Worm (Caenorhabditis elegans) whole organism, L1 larva: ENCODE measurements around the gene F36H9.2.
A peak's percentile ranks its signal among the peaks of the same experiment; 100 is the strongest.

Experiments
- C34B4.2 ChIP-seq: sonication (generic microtip); optimal IDR thresholded peaks from 2 replicates; lab custom pipeline; 2017; ENCODE audit warnings: mild to moderate bottlenecking, missing genetic modification characterization, missing compliant biosample characterization
- F16B12.6 ChIP-seq: fragments of 150-350 bp; optimal IDR thresholded peaks from 2 replicates; lab custom pipeline; 2014; ENCODE audit warnings: missing biosample characterization, missing genetic modification characterization
- alr-1 ChIP-seq: fragments of 200-800 bp; sonication (Bioruptor generic); optimal IDR thresholded peaks from 2 replicates; lab custom pipeline; 2018; ENCODE audit warnings: borderline replicate concordance, mild to moderate bottlenecking, missing genetic modification characterization, missing compliant biosample characterization
- blmp-1 ChIP-seq: fragments of 150-350 bp; optimal IDR thresholded peaks from 2 replicates; lab custom pipeline; 2014; ENCODE audit warnings: missing biosample characterization, missing genetic modification characterization
- ceh-82 ChIP-seq, 3 experiments: fragments of 150-350 bp in 1 of 3; sonication (generic microtip) in 2 of 3; optimal IDR thresholded peaks; 2 replicates each; lab custom pipeline; 2014 to 2017; ENCODE audit warnings: missing biosample characterization in 3 of 3, missing genetic modification characterization in 3 of 3
- dpl-1 ChIP-seq, 3 experiments: fragments of 150-350 bp in 2 of 3; sonication (generic microtip) in 1 of 3; optimal IDR thresholded peaks; 2 replicates each; lab custom pipeline; 2014 to 2017; ENCODE audit warnings: missing biosample characterization in 3 of 3, missing genetic modification characterization in 3 of 3, missing genetic modification reagents in 3 of 3
- dsc-1 ChIP-seq: sonication (generic microtip); optimal IDR thresholded peaks from 2 replicates; lab custom pipeline; 2016; ENCODE audit warnings: mild to moderate bottlenecking, missing genetic modification characterization, missing compliant biosample characterization
- efl-1 ChIP-seq, 4 experiments: fragments of 150-350 bp; optimal IDR thresholded peaks in 3 of 4; peaks in 1 of 4; 1 replicate in 1 of 4; 2 replicates in 3 of 4; lab custom pipeline; 2014; ENCODE audit warnings: missing biosample characterization in 2 of 4, missing genetic modification characterization in 2 of 4, missing genetic modification reagents in 2 of 4
- efl-3 ChIP-seq: fragments of 200-800 bp; sonication (Bioruptor generic); optimal IDR thresholded peaks from 2 replicates; lab custom pipeline; 2018; ENCODE audit warnings: mild to moderate bottlenecking, missing genetic modification characterization, missing compliant biosample characterization
- egl-27 ChIP-seq, 2 experiments: fragments of 150-350 bp in 1 of 2; sonication (generic microtip); optimal IDR thresholded peaks; 3 replicates each; lab custom pipeline; 2017 to 2018; ENCODE audit warnings: missing biosample characterization in 2 of 2, missing genetic modification characterization in 2 of 2, missing genetic modification reagents in 2 of 2
- fkh-4 ChIP-seq: sonication (generic microtip); optimal IDR thresholded peaks from 2 replicates; lab custom pipeline; 2016; ENCODE audit warnings: missing compliant biosample characterization, missing genetic modification characterization, borderline replicate concordance
- fkh-8 ChIP-seq: sonication (generic microtip); optimal IDR thresholded peaks from 2 replicates; lab custom pipeline; 2016; ENCODE audit warnings: mild to moderate bottlenecking, missing genetic modification characterization, missing compliant biosample characterization
- hpl-2 ChIP-seq: fragments of 150-350 bp; optimal IDR thresholded peaks from 2 replicates; lab custom pipeline; 2014; ENCODE audit warnings: missing biosample characterization, missing genetic modification reagents, missing genetic modification characterization
- irx-1 ChIP-seq: sonication (generic microtip); optimal IDR thresholded peaks from 2 replicates; lab custom pipeline; 2016; ENCODE audit warnings: missing genetic modification characterization, missing compliant biosample characterization
- isw-1 ChIP-seq: fragments of 200-800 bp; sonication (Bioruptor generic); IDR thresholded peaks from 2 replicates; pipeline ENCODE4 v1.3.6; 2022; ENCODE audit warnings: missing genetic modification characterization, missing compliant biosample characterization
- lin-13 ChIP-seq: fragments of 150-350 bp; optimal IDR thresholded peaks from 2 replicates; lab custom pipeline; 2014; ENCODE audit warnings: missing biosample characterization, missing genetic modification reagents, missing genetic modification characterization
- lin-14 ChIP-seq: fragments of 200-800 bp; sonication (Bioruptor generic); optimal IDR thresholded peaks from 2 replicates; lab custom pipeline; 2018; ENCODE audit warnings: mild to moderate bottlenecking, missing genetic modification characterization, moderate library complexity, missing compliant biosample characterization
- lin-35 ChIP-seq, 2 experiments: fragments of 150-350 bp; optimal IDR thresholded peaks; 2 replicates each; lab custom pipeline; 2014; ENCODE audit warnings: missing biosample characterization in 2 of 2, missing genetic modification characterization in 2 of 2, missing genetic modification reagents in 2 of 2
- lin-39 ChIP-seq: fragments of 150-350 bp; optimal IDR thresholded peaks from 2 replicates; lab custom pipeline; 2014; ENCODE audit warnings: missing biosample characterization, missing genetic modification reagents, missing genetic modification characterization
- lsy-2 ChIP-seq, 2 experiments: fragments of 150-350 bp; optimal IDR thresholded peaks; 2 replicates each; lab custom pipeline; 2014; ENCODE audit warnings: missing biosample characterization in 2 of 2, missing genetic modification characterization in 2 of 2
- mab-9 ChIP-seq: fragments of 200-800 bp; sonication (Bioruptor generic); IDR thresholded peaks from 2 replicates; pipeline ENCODE4 v1.3.6; 2022; ENCODE audit warnings: missing genetic modification reagents, missing genetic modification characterization, missing compliant biosample characterization
- mep-1 ChIP-seq: fragments of 150-350 bp; optimal IDR thresholded peaks from 2 replicates; lab custom pipeline; 2014; ENCODE audit warnings: missing biosample characterization, missing genetic modification characterization
- nhr-19 ChIP-seq: fragments of 200-800 bp; sonication (Bioruptor generic); conservative IDR thresholded peaks from 2 replicates; pipeline ENCODE4 v1.3.6; 2022; ENCODE audit warnings: missing genetic modification characterization, missing compliant biosample characterization
- nhr-20 ChIP-seq: sonication (generic microtip); optimal IDR thresholded peaks from 2 replicates; lab custom pipeline; 2016; ENCODE audit warnings: mild to moderate bottlenecking, missing genetic modification characterization, missing compliant biosample characterization
- nhr-28 ChIP-seq: fragments of 150-350 bp; optimal IDR thresholded peaks from 2 replicates; lab custom pipeline; 2014; ENCODE audit warnings: missing biosample characterization, missing genetic modification characterization
- nhr-47 ChIP-seq: sonication (generic microtip); optimal IDR thresholded peaks from 2 replicates; lab custom pipeline; 2016; ENCODE audit warnings: mild to moderate bottlenecking, missing genetic modification characterization, moderate library complexity, missing compliant biosample characterization
- nhr-71 ChIP-seq: sonication (generic microtip); optimal IDR thresholded peaks from 2 replicates; lab custom pipeline; 2016; ENCODE audit warnings: mild to moderate bottlenecking, missing genetic modification characterization, moderate library complexity, missing compliant biosample characterization
- nhr-90 ChIP-seq: sonication (generic microtip); optimal IDR thresholded peaks from 2 replicates; lab custom pipeline; 2016; ENCODE audit warnings: mild to moderate bottlenecking, missing genetic modification characterization, missing compliant biosample characterization; ENCODE audit not compliant: poor library complexity
- pag-3 ChIP-seq: sonication (generic microtip); optimal IDR thresholded peaks from 2 replicates; lab custom pipeline; 2017; ENCODE audit warnings: missing genetic modification characterization, mild to moderate bottlenecking, missing compliant biosample characterization, antibody characterized with exemption, borderline replicate concordance; ENCODE audit not compliant: insufficient read depth
- snu-23 ChIP-seq: sonication (generic microtip); optimal IDR thresholded peaks from 2 replicates; lab custom pipeline; 2016; ENCODE audit warnings: missing genetic modification characterization, missing compliant biosample characterization
- unc-130 ChIP-seq: fragments of 150-350 bp; optimal IDR thresholded peaks from 2 replicates; lab custom pipeline; 2017; ENCODE audit warnings: missing biosample characterization, missing genetic modification characterization, inconsistent platforms
- vab-15 ChIP-seq: sonication (generic microtip); optimal IDR thresholded peaks from 2 replicates; lab custom pipeline; 2017; ENCODE audit warnings: missing genotype, mild to moderate bottlenecking, missing genetic modification characterization, missing compliant biosample characterization
- zip-4 ChIP-seq: fragments of 200-800 bp; sonication (Bioruptor generic); optimal IDR thresholded peaks from 2 replicates; lab custom pipeline; 2018; ENCODE audit warnings: mild to moderate bottlenecking, missing genetic modification characterization, moderate library complexity, missing compliant biosample characterization

F36H9.2 gene

ce11 chrV:1771727-1772126 is 16.5 kb upstream of the F36H9.2 start, which contains the start of gene dhs-13 (continued):
- no peak for TF ChIP-seq nhr-28 (tag; lab: Kevin White, UChicago)

- TF ChIP-seq isw-1 (GFP tag; lab: Robert Waterston, UW) (no peak), hpl-2 (GFP tag; lab: Kevin White, UChicago) (no peak), lin-39 (tag; lab: Kevin White, UChicago) (no peak), fkh-4 (tag; lab: Kevin White, UChicago) (no peak), lsy-2 (tag; optimal IDR thresholded peaks at IDR 0.05; lab: Kevin White, UChicago) (peak; percentile 11 to 29), lin-14 (GFP tag; lab: Kevin White, UChicago) (peak; percentile 18), dpl-1 (GFP tag; optimal IDR thresholded peaks at IDR 0.05; lab: Kevin White, UChicago) (peak in 2 of 3 experiments; percentile 24 to 35), mep-1 (tag; lab: Kevin White, UChicago) (peak; percentile 25), efl-3 (no peak), efl-1 (optimal IDR thresholded peaks at IDR 0.05; lab: Kevin White, UChicago) (peak; percentile 11 to 30), efl-1 (GFP tag; optimal IDR thresholded peaks at IDR 0.05 in 1 of 2; lab: Kevin White, UChicago) (peak; percentile 37 to 94), nhr-71 (tag; lab: Kevin White, UChicago) (peak; percentile 11), nhr-19 (GFP tag; lab: Robert Waterston, UW) (no peak), C34B4.2 (tag; lab: Kevin White, UChicago) (no peak), zip-4 (GFP tag; lab: Kevin White, UChicago) (no peak), snu-23 (GFP tag; lab: Kevin White, UChicago) (peak; percentile 9), F16B12.6 (tag; lab: Kevin White, UChicago) (peak; percentile 83), ceh-82 (tag; optimal IDR thresholded peaks at IDR 0.05; lab: Kevin White, UChicago) (no peak), lin-35 (GFP tag; optimal IDR thresholded peaks at IDR 0.05; lab: Kevin White, UChicago) (peak in 1 of 2 experiments; percentile 3), lin-13 (GFP tag; lab: Kevin White, UChicago) (no peak), unc-130 (tag; lab: Kevin White, UChicago) (peak; percentile 11), nhr-90 (tag; lab: Kevin White, UChicago) (no peak)
Observed at ce11 chrV:1773120-1773519, 15.1 kb upstream of the F36H9.2 start.

ce11 chrV:1774874-1775589 is 13.2 kb upstream of the F36H9.2 start, which contains the start of gene F36H9.7:
TSS of gene F36H9.7 (minus strand) at chrV:1774924.
- TF ChIP-seq lin-14 (GFP tag; lab: Kevin White, UChicago) = peak; percentile 36
- TF ChIP-seq dsc-1 (tag; lab: Kevin White, UChicago) = no peak

ce11 chrV:1779136-1779535 is 9.1 kb upstream of the F36H9.2 start, which contains the start of gene F36H9.4:
TSS of gene F36H9.4 (minus strand) at chrV:1779236.
- TF ChIP-seq irx-1 (no peak), efl-3 (no peak), blmp-1 (peak; percentile 20)
- TF ChIP-seq, all 84 proteins: peak for 1

- no peak for TF ChIP-seq alr-1 (tag; lab: Kevin White, UChicago)
- no peak for TF ChIP-seq pag-3 (tag; lab: Kevin White, UChicago)
- no peak for TF ChIP-seq vab-15
- no peak for TF ChIP-seq fkh-8
- TF ChIP-seq, all 84 proteins: peak for 0
Observed at ce11 chrV:1779994-1780393, 8.3 kb upstream of the F36H9.2 start.

- TF ChIP-seq nhr-20 (tag; lab: Kevin White, UChicago) = no peak
- TF ChIP-seq mab-9 (GFP tag; lab: Robert Waterston, UW) = no peak
- no peak for TF ChIP-seq unc-130 (tag; lab: Kevin White, UChicago)
- no peak for TF ChIP-seq zip-4 (GFP tag; lab: Kevin White, UChicago)
- no peak for TF ChIP-seq egl-27 (tag; optimal IDR thresholded peaks at IDR 0.05; lab: Kevin White, UChicago)
- no peak for TF ChIP-seq ceh-82 (tag; optimal IDR thresholded peaks at IDR 0.05; lab: Kevin White, UChicago)
- no peak for TF ChIP-seq lin-13 (GFP tag; lab: Kevin White, UChicago)
- no peak for TF ChIP-seq nhr-47 (tag; lab: Kevin White, UChicago)
Observed at ce11 chrV:1781922-1782321, 6.3 kb upstream of the F36H9.2 start, which contains the start of gene F36H9.5. TSS of gene F36H9.5 (minus strand) at chrV:1782022.
